Fruit fly (Drosophila melanogaster) whole organism, embryonic: ENCODE results near the gene CG15332.

Source experiments
- Atf-2 ChIP-seq: fragments of 200-800 bp; sonication (Bioruptor generic); optimal IDR thresholded peaks from 2 replicates; lab custom pipeline; 2016; ENCODE audit warnings: missing biosample characterization, missing genetic modification characterization
- CG10209 ChIP-seq: fragments of 200-800 bp; sonication (Bioruptor generic); optimal IDR thresholded peaks from 3 replicates; lab custom pipeline; 2017; ENCODE audit warnings: missing biosample characterization, mild to moderate bottlenecking, missing genetic modification characterization, missing genetic modification reagents
- CG10543 ChIP-seq: fragments of 200-800 bp; sonication (Bioruptor generic); optimal IDR thresholded peaks from 3 replicates; lab custom pipeline; 2017; ENCODE audit warnings: missing biosample characterization, mild to moderate bottlenecking, missing genetic modification characterization, moderate library complexity
- CG11085 ChIP-seq: fragments of 200-800 bp; sonication (Bioruptor generic); IDR thresholded peaks from 2 replicates; pipeline ENCODE4 v1.3.6; 2022; ENCODE audit warnings: missing biosample characterization, missing genetic modification characterization
- CG11398 ChIP-seq: fragments of 200-800 bp; sonication (Bioruptor generic); optimal IDR thresholded peaks from 2 replicates; lab custom pipeline; 2016; ENCODE audit warnings: missing biosample characterization, missing genetic modification characterization
- CG12942 ChIP-seq: fragments of 200-800 bp; sonication (Bioruptor generic); optimal IDR thresholded peaks from 3 replicates; lab custom pipeline; 2016; ENCODE audit warnings: missing biosample characterization, missing genetic modification characterization
- CG13296 ChIP-seq: fragments of 200-800 bp; sonication (Bioruptor generic); optimal IDR thresholded peaks from 3 replicates; lab custom pipeline; 2018; ENCODE audit warnings: missing biosample characterization, mild to moderate bottlenecking, missing genetic modification characterization
- CG13775 ChIP-seq: fragments of 200-800 bp; sonication (Bioruptor generic); optimal IDR thresholded peaks from 3 replicates; lab custom pipeline; 2017; ENCODE audit warnings: missing biosample characterization, mild to moderate bottlenecking, missing genetic modification characterization
- CG14860 ChIP-seq: fragments of 200-800 bp; sonication (Bioruptor generic); IDR thresholded peaks from 3 replicates; pipeline ENCODE4 v1.3.6; 2022; ENCODE audit warnings: missing biosample characterization, missing genetic modification characterization; ENCODE audit not compliant: partially characterized antibody
- CG15269 ChIP-seq: fragments of 200-800 bp; sonication (Bioruptor generic); optimal IDR thresholded peaks from 2 replicates; lab custom pipeline; 2018; ENCODE audit warnings: missing biosample characterization, mild to moderate bottlenecking, missing genetic modification characterization, moderate library complexity
- CG17328 ChIP-seq: fragments of 200-800 bp; sonication (Bioruptor generic); IDR thresholded peaks from 2 replicates; pipeline ENCODE4 v1.3.6; 2022; ENCODE audit warnings: missing biosample characterization, missing genetic modification characterization
- CG2712 ChIP-seq: fragments of 200-800 bp; optimal IDR thresholded peaks from 3 replicates; lab custom pipeline; 2019; ENCODE audit warnings: missing biosample characterization, mild to moderate bottlenecking, missing genetic modification characterization, moderate library complexity
- CG3847 ChIP-seq: fragments of 200-800 bp; sonication (Bioruptor generic); IDR thresholded peaks from 2 replicates; pipeline ENCODE4 v1.3.6; 2022; ENCODE audit warnings: missing biosample characterization, missing genetic modification characterization
- CG6813 ChIP-seq: fragments of 200-800 bp; sonication (Bioruptor generic); optimal IDR thresholded peaks from 2 replicates; lab custom pipeline; 2017; ENCODE audit warnings: missing biosample characterization, missing genetic modification characterization, mild to moderate bottlenecking, moderate library complexity, missing genetic modification reagents
- CG8290 ChIP-seq, 3 experiments: fragments of 200-800 bp; sonication (Bioruptor generic); optimal IDR thresholded peaks; 2 replicates each; lab custom pipeline; 2016 to 2019; ENCODE audit warnings: missing biosample characterization in 3 of 3, missing genetic modification characterization in 3 of 3, mild to moderate bottlenecking in 2 of 3, moderate library complexity in 1 of 3
- D19A ChIP-seq: fragments of 200-800 bp; optimal IDR thresholded peaks from 3 replicates; lab custom pipeline; 2019; ENCODE audit warnings: missing biosample characterization, mild to moderate bottlenecking, missing genetic modification characterization, moderate library complexity
- Dp ChIP-seq: fragments of 200-800 bp; sonication (Bioruptor generic); optimal IDR thresholded peaks from 2 replicates; lab custom pipeline; 2018; ENCODE audit warnings: missing biosample characterization, mild to moderate bottlenecking, missing genetic modification characterization, moderate library complexity
- Ets65A ChIP-seq: fragments of 200-800 bp; sonication (Bioruptor generic); peaks from one replicate; lab custom pipeline; 2016; ENCODE audit warnings: missing biosample characterization, missing genetic modification characterization
- Fer1 ChIP-seq: fragments of 200-800 bp; sonication (Bioruptor generic); optimal IDR thresholded peaks from 2 replicates; lab custom pipeline; 2017; ENCODE audit warnings: missing biosample characterization, mild to moderate bottlenecking, missing genetic modification characterization
- Kr ChIP-seq: fragments of 200-800 bp; sonication (Bioruptor generic); optimal IDR thresholded peaks from 2 replicates; lab custom pipeline; 2017; ENCODE audit warnings: missing biosample characterization, mild to moderate bottlenecking, missing genetic modification characterization
- Mrtf ChIP-seq: fragments of 200-800 bp; sonication (Bioruptor generic); IDR thresholded peaks from 3 replicates; pipeline ENCODE4 v1.3.6; 2022; ENCODE audit warnings: missing biosample characterization, missing genetic modification characterization
- Neu2 ChIP-seq: fragments of 200-800 bp; sonication (Bioruptor generic); optimal IDR thresholded peaks from 3 replicates; lab custom pipeline; 2016; ENCODE audit warnings: missing biosample characterization, missing genetic modification characterization, borderline replicate concordance
- Nf-YC ChIP-seq: fragments of 200-800 bp; optimal IDR thresholded peaks from 3 replicates; lab custom pipeline; 2019; ENCODE audit warnings: missing biosample characterization, mild to moderate bottlenecking, missing genetic modification characterization, moderate library complexity
- Oli ChIP-seq: fragments of 200-800 bp; sonication (Bioruptor generic); optimal IDR thresholded peaks from 2 replicates; lab custom pipeline; 2018; ENCODE audit warnings: missing biosample characterization, mild to moderate bottlenecking, missing genetic modification characterization, moderate library complexity
- PHDP ChIP-seq: fragments of 200-800 bp; sonication (Bioruptor generic); optimal IDR thresholded peaks from 3 replicates; lab custom pipeline; 2018; ENCODE audit warnings: missing biosample characterization, mild to moderate bottlenecking, missing genetic modification characterization, moderate library complexity
- Sox102F ChIP-seq: fragments of 200-800 bp; sonication (Bioruptor generic); optimal IDR thresholded peaks from 2 replicates; lab custom pipeline; 2018; ENCODE audit warnings: missing biosample characterization, mild to moderate bottlenecking, missing genetic modification characterization, moderate library complexity
- bcd ChIP-seq: fragments of 200-800 bp; sonication (Bioruptor generic); optimal IDR thresholded peaks from 2 replicates; lab custom pipeline; 2017; ENCODE audit warnings: missing biosample characterization, mild to moderate bottlenecking, missing genetic modification characterization
- chinmo ChIP-seq: fragments of 200-800 bp; sonication (Bioruptor generic); IDR thresholded peaks from 4 replicates; pipeline ENCODE4 v1.3.6; 2022; ENCODE audit warnings: missing biosample characterization, missing genetic modification characterization; ENCODE audit not compliant: partially characterized antibody
- crp ChIP-seq, 2 experiments: fragments of 200-800 bp; sonication (Bioruptor generic); optimal IDR thresholded peaks; 2 replicates in 1 of 2; 3 replicates in 1 of 2; lab custom pipeline; 2017; ENCODE audit warnings: missing biosample characterization in 2 of 2, missing genetic modification characterization in 2 of 2, mild to moderate bottlenecking in 1 of 2, moderate library complexity in 1 of 2
- dan ChIP-seq: fragments of 200-800 bp; sonication (Bioruptor generic); IDR thresholded peaks from 2 replicates; pipeline ENCODE4 v1.3.6; 2022; ENCODE audit warnings: missing biosample characterization, missing genetic modification characterization
- dimm ChIP-seq: fragments of 200-800 bp; sonication (Bioruptor generic); IDR thresholded peaks from 2 replicates; pipeline ENCODE4 v1.3.6; 2022; ENCODE audit warnings: missing biosample characterization, missing genetic modification characterization
- dmrt11E ChIP-seq: fragments of 200-800 bp; sonication (Bioruptor generic); optimal IDR thresholded peaks from 3 replicates; lab custom pipeline; 2018; ENCODE audit warnings: missing biosample characterization, mild to moderate bottlenecking, missing genetic modification characterization, moderate library complexity
- dmrt99B ChIP-seq: fragments of 200-800 bp; sonication (Bioruptor generic); optimal IDR thresholded peaks from 2 replicates; lab custom pipeline; 2018; ENCODE audit warnings: missing biosample characterization, mild to moderate bottlenecking, missing genetic modification characterization, moderate library complexity
- fu2 ChIP-seq: fragments of 200-800 bp; sonication (Bioruptor generic); optimal IDR thresholded peaks from 2 replicates; lab custom pipeline; 2016; ENCODE audit warnings: missing biosample characterization, missing genetic modification characterization
- gce ChIP-seq: fragments of 200-800 bp; sonication (Bioruptor generic); IDR thresholded peaks from 3 replicates; pipeline ENCODE4 v1.3.6; 2022; ENCODE audit warnings: missing biosample characterization, missing genetic modification characterization
- gfzf ChIP-seq: fragments of 200-800 bp; sonication (Bioruptor generic); optimal IDR thresholded peaks from 2 replicates; lab custom pipeline; 2016; ENCODE audit warnings: missing biosample characterization, mild to moderate bottlenecking, missing genetic modification characterization, moderate library complexity
- ken ChIP-seq: fragments of 200-800 bp; sonication (Bioruptor generic); IDR thresholded peaks from 3 replicates; pipeline ENCODE4 v1.3.6; 2022; ENCODE audit warnings: missing biosample characterization, missing genetic modification characterization
- lmd ChIP-seq: fragments of 200-800 bp; sonication (Bioruptor generic); IDR thresholded peaks from 2 replicates; pipeline ENCODE4 v1.3.6; 2022; ENCODE audit warnings: missing biosample characterization, missing genetic modification characterization
- luna ChIP-seq: fragments of 200-800 bp; sonication (Bioruptor generic); optimal IDR thresholded peaks from 2 replicates; lab custom pipeline; 2016; ENCODE audit warnings: missing biosample characterization, missing genetic modification characterization
- pzg ChIP-seq: fragments of 200-800 bp; sonication (Bioruptor generic); optimal IDR thresholded peaks from 3 replicates; lab custom pipeline; 2018; ENCODE audit warnings: missing biosample characterization, mild to moderate bottlenecking, missing genetic modification characterization, moderate library complexity
- ranshi ChIP-seq: fragments of 200-800 bp; sonication (Bioruptor generic); IDR thresholded peaks from 2 replicates; pipeline ENCODE4 v1.3.6; 2022; ENCODE audit warnings: missing biosample characterization, missing genetic modification characterization
- scrt ChIP-seq: fragments of 200-800 bp; sonication (Bioruptor generic); optimal IDR thresholded peaks from 2 replicates; lab custom pipeline; 2018; ENCODE audit warnings: missing biosample characterization, mild to moderate bottlenecking, missing genetic modification characterization, moderate library complexity
- sima ChIP-seq: fragments of 200-800 bp; sonication (Bioruptor generic); optimal IDR thresholded peaks from 2 replicates; lab custom pipeline; 2016; ENCODE audit warnings: missing biosample characterization, missing genetic modification characterization
- tna ChIP-seq: fragments of 200-800 bp; sonication (Bioruptor generic); IDR thresholded peaks from 2 replicates; pipeline ENCODE4 v1.3.6; 2022; ENCODE audit warnings: missing biosample characterization, missing genetic modification characterization; ENCODE audit not compliant: partially characterized antibody
- trem ChIP-seq: fragments of 200-800 bp; optimal IDR thresholded peaks from 3 replicates; lab custom pipeline; 2019; ENCODE audit warnings: missing biosample characterization, mild to moderate bottlenecking, missing genetic modification characterization, moderate library complexity
- trh ChIP-seq: fragments of 200-800 bp; sonication (Bioruptor generic); optimal IDR thresholded peaks from 2 replicates; lab custom pipeline; 2016; ENCODE audit warnings: missing biosample characterization, missing genetic modification characterization
- unpg ChIP-seq: fragments of 200-800 bp; sonication (Bioruptor generic); optimal IDR thresholded peaks from 3 replicates; lab custom pipeline; 2018; ENCODE audit warnings: missing biosample characterization, mild to moderate bottlenecking, missing genetic modification characterization, moderate library complexity
- z ChIP-seq: fragments of 200-800 bp; sonication (Bioruptor generic); IDR thresholded peaks from 3 replicates; pipeline ENCODE4 v1.3.6; 2022; ENCODE audit warnings: missing biosample characterization, missing genetic modification characterization
- zen ChIP-seq: fragments of 200-800 bp; sonication (Bioruptor generic); optimal IDR thresholded peaks from 3 replicates; lab custom pipeline; 2018; ENCODE audit warnings: missing biosample characterization, mild to moderate bottlenecking, missing genetic modification characterization, moderate library complexity

Gene CG15332

dm6 chrX:7968215-7968799 is 12.5 kb upstream of the CG15332 start, which contains the start of gene sws (continued):
- TF ChIP-seq Neu2 (GFP tag; lab: Kevin White, UChicago) = no peak
- TF ChIP-seq CG13296 (GFP tag; lab: Kevin White, UChicago) = peak; percentile 30
- TF ChIP-seq Ets65A (GFP tag; lab: Kevin White, UChicago) = peak; percentile 62
- TF ChIP-seq zen (tag; lab: Kevin White, UChicago) = no peak
- peak; percentile 36 for TF ChIP-seq unpg (GFP tag; lab: Kevin White, UChicago)
- no peak for TF ChIP-seq sima
- TF ChIP-seq D19A (tag; lab: Kevin White, UChicago) = peak; percentile 17
- TF ChIP-seq Nf-YC (tag; lab: Kevin White, UChicago) = peak; percentile 37
- TF ChIP-seq scrt (GFP tag; lab: Kevin White, UChicago) = no peak
- TF ChIP-seq Atf-2 (GFP tag; lab: Kevin White, UChicago) = no peak
- peak; percentile 53 for TF ChIP-seq Sox102F
- TF ChIP-seq Mrtf (GFP tag; lab: Robert Waterston, UW) = no peak
- peak; percentile 25 for TF ChIP-seq CG12942 (GFP tag; lab: Kevin White, UChicago)
- peak; percentile 36 for TF ChIP-seq gfzf (GFP tag; lab: Kevin White, UChicago)
- TF ChIP-seq CG11085 = no peak
- no peak for TF ChIP-seq trh (GFP tag; lab: Kevin White, UChicago)
- peak; percentile 27 for TF ChIP-seq dmrt11E (tag; lab: Kevin White, UChicago)
- TF ChIP-seq ken (GFP tag; lab: Robert Waterston, UW) = no peak
- no peak for TF ChIP-seq dimm (GFP tag; lab: Robert Waterston, UW)
- peak; percentile 28 for TF ChIP-seq CG10543 (GFP tag; lab: Kevin White, UChicago)
- TF ChIP-seq gce (GFP tag; lab: Robert Waterston, UW) = no peak
- no peak for TF ChIP-seq Kr (GFP tag; lab: Kevin White, UChicago)
- no peak for TF ChIP-seq CG8290 (GFP tag; optimal IDR thresholded peaks at IDR 0.05; lab: Kevin White, UChicago)
- TF ChIP-seq CG8290 (tag; optimal IDR thresholded peaks at IDR 0.05; lab: Kevin White, UChicago) = peak in 1 of 2 experiments; percentile 50
- peak; percentile 42; the same call in 1 of the 2 replicates for TF ChIP-seq ranshi
- peak; percentile 7 for TF ChIP-seq trem (tag; lab: Kevin White, UChicago)
- peak; percentile 63 for TF ChIP-seq CG13775 (GFP tag; lab: Kevin White, UChicago)
- peak; percentile 51 for TF ChIP-seq pzg (GFP tag; lab: Kevin White, UChicago)
- TF ChIP-seq CG11398 (GFP tag; lab: Kevin White, UChicago) = no peak
- TF ChIP-seq chinmo (GFP tag; lab: Robert Waterston, UW) = peak; percentile 9; the same call in 1 of the 4 replicates
- no peak for TF ChIP-seq dan (GFP tag; lab: Robert Waterston, UW)
- peak; percentile 50 for TF ChIP-seq bcd (GFP tag; lab: Kevin White, UChicago)
- peak; percentile 53 for TF ChIP-seq PHDP (tag; lab: Kevin White, UChicago)
- TF ChIP-seq CG2712 = peak; percentile 41
- TF ChIP-seq CG14860 (GFP tag; lab: Robert Waterston, UW) = peak; percentile 67
- TF ChIP-seq CG17328 (GFP tag; lab: Robert Waterston, UW) = no peak
- no peak for TF ChIP-seq z (GFP tag; lab: Robert Waterston, UW)
- no peak for TF ChIP-seq luna (GFP tag; lab: Kevin White, UChicago)
- peak; percentile 48 for TF ChIP-seq CG15269 (tag; lab: Kevin White, UChicago)
- TF ChIP-seq tna (GFP tag; lab: Robert Waterston, UW) = peak; percentile 29; the same call in 1 of the 2 replicates
- TF ChIP-seq fu2 = no peak
- peak; percentile 53 for TF ChIP-seq Dp
- TF ChIP-seq dmrt99B (tag; lab: Kevin White, UChicago) = peak; percentile 16
- peak; percentile 4 for TF ChIP-seq Fer1 (GFP tag; lab: Kevin White, UChicago)
- peak; percentile 8; the same call in 1 of the 2 replicates for TF ChIP-seq lmd
- peak; percentile 43 for TF ChIP-seq Oli (tag; lab: Kevin White, UChicago)
- TF ChIP-seq CG10209 (GFP tag; lab: Kevin White, UChicago) = peak; percentile 23
- TF ChIP-seq CG6813 (GFP tag; lab: Kevin White, UChicago) = no peak
- peak in 1 of 2 experiments; percentile 80 for TF ChIP-seq crp (GFP tag; optimal IDR thresholded peaks at IDR 0.05; lab: Kevin White, UChicago)
- no peak; the same call in 1 of the 2 replicates for TF ChIP-seq CG3847 (GFP tag; lab: Robert Waterston, UW)
